Worm (Caenorhabditis elegans): ENCODE data around the gene aakb-1.
A peak's percentile ranks its signal among the peaks of the same experiment; 100 is the strongest.

Gene aakb-1

DNA sequence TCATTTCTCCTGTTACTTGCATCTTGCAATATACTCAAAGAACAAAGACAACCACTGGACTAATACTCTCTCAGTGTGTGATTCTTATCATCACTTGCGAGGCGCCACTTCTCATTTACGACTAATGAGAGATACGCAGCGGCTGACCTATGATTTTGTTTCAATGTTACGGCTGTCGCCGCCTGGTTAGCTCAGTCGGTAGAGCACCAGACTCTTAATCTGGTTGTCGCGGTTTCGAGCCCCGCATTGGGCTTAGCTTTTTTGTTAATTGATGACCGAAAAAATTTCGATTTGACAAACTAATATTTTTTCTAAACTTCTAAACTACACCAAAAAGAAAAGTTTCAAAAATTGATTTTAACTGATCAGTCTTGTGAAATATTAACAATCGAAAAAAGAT is 39.3 kb upstream of the aakb-1 start (continued):
- no peak for TF ChIP-seq Y48G9A.11 (GFP tag; IDR thresholded peaks at IDR 0.05)
- TF ChIP-seq egl-27 (tag; optimal IDR thresholded peaks at IDR 0.05), result no peak
- no peak for TF ChIP-seq nhr-102 (tag; optimal IDR thresholded peaks at IDR 0.05)
- TF ChIP-seq ceh-44 (GFP tag; IDR thresholded peaks at IDR 0.05), result 0 out of 2 replicates have a peak, but pooled peaks have one; percentile 14
- no peak for TF ChIP-seq F10B5.3 (tag; optimal IDR thresholded peaks at IDR 0.05)
- TF ChIP-seq tra-1 (GFP tag; IDR thresholded peaks at IDR 0.05), result no peak
- TF ChIP-seq T20F7.1 (GFP tag; optimal IDR thresholded peaks at IDR 0.05), result no peak
- no peak for TF ChIP-seq R02D3.7 (tag; optimal IDR thresholded peaks at IDR 0.05)
- TF ChIP-seq hlh-11 (tag; optimal IDR thresholded peaks at IDR 0.05), result peak; percentile 46
- no peak for TF ChIP-seq mxl-3 (GFP tag; optimal IDR thresholded peaks at IDR 0.05)
- no peak for TF ChIP-seq F37D6.2 (tag; optimal IDR thresholded peaks at IDR 0.05)
- TF ChIP-seq ceh-20 (GFP tag; IDR thresholded peaks at IDR 0.05), result no peak
- TF ChIP-seq daf-8 (GFP tag; IDR thresholded peaks at IDR 0.05), result no peak
- peak; percentile 38 for TF ChIP-seq ztf-7 (tag; optimal IDR thresholded peaks at IDR 0.05)
- no peak for TF ChIP-seq snpc-4 (tag; optimal IDR thresholded peaks at IDR 0.05)
- TF ChIP-seq lsy-2 (tag; optimal IDR thresholded peaks at IDR 0.05), result no peak
- no peak for TF ChIP-seq unc-130 (GFP tag; optimal IDR thresholded peaks at IDR 0.05)
- TF ChIP-seq egl-43 (GFP tag; IDR thresholded peaks at IDR 0.05), result no peak
- TF ChIP-seq fos-1 (tag; optimal IDR thresholded peaks at IDR 0.05), result no peak
- TF ChIP-seq Y105C5A.15 (GFP tag; IDR thresholded peaks at IDR 0.05), result 0 out of 2 replicates have a peak, but pooled peaks have one; percentile 15
- TF ChIP-seq lin-29 (GFP tag; IDR thresholded peaks at IDR 0.05), result no peak
- TF ChIP-seq nhr-237 (tag; optimal IDR thresholded peaks at IDR 0.05), result no peak
- TF ChIP-seq zip-11 (GFP tag; IDR thresholded peaks at IDR 0.05), result no peak
- no peak for TF ChIP-seq ama-1 (optimal IDR thresholded peaks at IDR 0.05)
- TF ChIP-seq nhr-77 (tag; optimal IDR thresholded peaks at IDR 0.05), result no peak
- peak; percentile 11 to 58 for TF ChIP-seq daf-16 (GFP tag; optimal IDR thresholded peaks at IDR 0.05)
- peak; percentile 73 for TF ChIP-seq daf-16 (tag; optimal IDR thresholded peaks at IDR 0.05)
- no peak for TF ChIP-seq pqm-1 (tag; optimal IDR thresholded peaks at IDR 0.05)
- no peak for TF ChIP-seq zag-1 (tag; optimal IDR thresholded peaks at IDR 0.05)
- no peak for TF ChIP-seq nhr-48 (tag; optimal IDR thresholded peaks at IDR 0.05)
- TF ChIP-seq spr-3 (GFP tag; optimal IDR thresholded peaks at IDR 0.05), result no peak
- no peak for TF ChIP-seq ceh-62 (tag; optimal IDR thresholded peaks at IDR 0.05)
- TF ChIP-seq ZK546.5 (tag; optimal IDR thresholded peaks at IDR 0.05), result no peak
- no peak for TF ChIP-seq gei-8 (GFP tag; optimal IDR thresholded peaks at IDR 0.05)
- TF ChIP-seq snpc-1.2 (GFP tag; IDR thresholded peaks at IDR 0.05), result peak; percentile 58
- TF ChIP-seq tag-97 (GFP tag; IDR thresholded peaks at IDR 0.05), result no peak
- no peak for TF ChIP-seq mes-2 (tag; optimal IDR thresholded peaks at IDR 0.05; ENCODE audit: poor library complexity, severe bottlenecking)
- 0 out of 2 replicates have a peak, but pooled peaks have one; percentile 15 for TF ChIP-seq dmd-9 (GFP tag; IDR thresholded peaks at IDR 0.05)
- no peak for TF ChIP-seq ceh-82 (tag; optimal IDR thresholded peaks at IDR 0.05)
- no peak for TF ChIP-seq lin-39 (tag; optimal IDR thresholded peaks at IDR 0.05)
- TF ChIP-seq arid-1 (GFP tag; conservative IDR thresholded peaks at IDR 0.05), result no peak
- TF ChIP-seq aha-1 (tag), result no peak
- TF ChIP-seq mxl-2 (GFP tag; conservative IDR thresholded peaks at IDR 0.05), result no peak
- no peak for TF ChIP-seq mdt-29 (GFP tag; IDR thresholded peaks at IDR 0.05)
- TF ChIP-seq Y5F2A.4 (GFP tag; optimal IDR thresholded peaks at IDR 0.05), result no peak
- no peak for TF ChIP-seq nhr-6 (tag; optimal IDR thresholded peaks at IDR 0.05)
- no peak for TF ChIP-seq ZK337.2 (GFP tag; IDR thresholded peaks at IDR 0.05)
- no peak for TF ChIP-seq dpl-1 (GFP tag; optimal IDR thresholded peaks at IDR 0.05)
- TF ChIP-seq hlh-30 (tag; optimal IDR thresholded peaks at IDR 0.05; ENCODE audit: insufficient read depth), result peak; percentile 36
- no peak for TF ChIP-seq skn-1 (tag; optimal IDR thresholded peaks at IDR 0.05)
- no peak for TF ChIP-seq nhr-25 (tag; optimal IDR thresholded peaks at IDR 0.05; ENCODE audit: borderline replicate concordance, insufficient read depth)
- TF ChIP-seq nhr-11 (tag; optimal IDR thresholded peaks at IDR 0.05), result no peak
- no peak for TF ChIP-seq F26F4.8 (GFP tag; conservative IDR thresholded peaks at IDR 0.05)
